Fruit fly (Drosophila melanogaster): ENCODE results near the gene CG9663.

DNA sequence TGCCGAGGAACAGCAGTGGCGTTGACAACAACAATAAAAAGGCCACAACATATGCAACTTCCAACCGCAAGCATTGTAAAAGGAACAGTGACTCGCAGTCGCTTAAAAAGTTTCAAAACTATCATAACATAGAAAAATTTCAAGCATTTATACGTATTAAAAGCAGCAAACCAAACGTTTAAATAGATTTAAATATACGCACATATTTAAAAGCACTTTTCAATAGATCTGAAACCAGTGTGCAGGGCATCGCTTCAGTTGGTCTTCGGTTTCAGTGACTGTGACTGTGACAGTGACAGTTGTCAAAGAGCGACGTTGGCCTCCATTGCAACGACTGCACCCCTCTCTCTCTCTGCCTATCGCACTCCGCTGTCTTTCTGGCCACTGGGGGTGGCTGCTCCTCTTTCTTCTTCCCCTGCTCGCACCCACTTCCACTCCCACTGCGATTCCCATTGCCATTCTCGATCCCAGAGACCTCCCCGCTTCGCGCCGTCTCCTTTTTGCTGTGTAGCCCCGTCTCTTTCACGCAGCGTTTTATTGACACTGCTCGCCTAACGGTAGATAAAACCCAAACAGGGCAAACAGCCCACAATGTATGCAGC lies 45.3 kb upstream of the CG9663 start:
- TF ChIP-seq Dif (GFP tag; optimal IDR thresholded peaks at IDR 0.05; ENCODE audit: partially characterized antibody) (no peak), fru (GFP tag; optimal IDR thresholded peaks at IDR 0.05) (peak; percentile 79), GATAd (GFP tag; optimal IDR thresholded peaks at IDR 0.05) (peak; percentile 63), foxo (GFP tag; optimal IDR thresholded peaks at IDR 0.05) (peak; percentile 52 to 81), Hr78 (GFP tag; optimal IDR thresholded peaks at IDR 0.05) (no peak), psq (GFP tag; optimal IDR thresholded peaks at IDR 0.05) (peak; percentile 85), Myc (optimal IDR thresholded peaks at IDR 0.05) (no peak)
